Fruit fly (Drosophila melanogaster): ENCODE results near the gene CG12541.

CG12541 gene

DNA sequence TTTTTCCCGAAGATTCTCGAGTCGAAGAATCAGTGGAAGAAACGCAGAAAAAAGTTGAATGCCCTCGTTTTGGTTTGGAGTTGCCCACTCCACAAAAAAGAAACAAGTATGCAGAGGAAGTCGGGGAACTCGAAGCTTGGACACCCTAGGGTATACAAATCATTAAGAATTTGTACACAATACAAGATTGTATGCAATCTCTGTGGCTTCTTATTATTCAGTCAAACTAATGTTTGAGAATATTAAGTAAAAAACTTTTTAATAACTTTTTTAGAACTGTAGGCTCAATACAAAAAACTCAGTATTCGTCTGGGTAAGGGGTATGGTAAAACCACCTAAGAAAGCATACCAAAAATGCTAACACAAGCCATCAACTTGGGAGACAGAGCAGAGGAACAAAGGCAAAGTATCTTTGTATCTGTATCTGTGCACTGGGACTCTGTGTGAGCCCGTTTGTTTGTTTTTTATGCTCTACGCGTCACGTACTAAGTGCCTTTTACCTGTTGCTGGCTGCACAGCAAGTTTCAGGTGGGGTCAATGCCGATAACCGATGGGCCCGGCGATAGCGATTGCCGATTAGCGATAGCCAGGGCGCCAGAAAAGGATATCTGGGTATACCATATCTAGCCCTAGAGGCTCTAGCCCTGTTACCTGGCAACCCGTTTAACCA is 80.5 kb downstream of the CG12541 start (continued):
- TF ChIP-seq chn (GFP tag; optimal IDR thresholded peaks at IDR 0.05): peak; percentile 86
- TF ChIP-seq E2f1 (GFP tag; IDR thresholded peaks at IDR 0.05): peak; percentile 73
- peak; percentile 73 for TF ChIP-seq CHES-1-like (GFP tag; optimal IDR thresholded peaks at IDR 0.05)
- peak; percentile 9 for TF ChIP-seq Fer1 (GFP tag; optimal IDR thresholded peaks at IDR 0.05)
- peak; percentile 50 for TF ChIP-seq kah (GFP tag; optimal IDR thresholded peaks at IDR 0.05)
- TF ChIP-seq cas (GFP tag; IDR thresholded peaks at IDR 0.05): no peak
- peak; percentile 84 for TF ChIP-seq Hsf (GFP tag; optimal IDR thresholded peaks at IDR 0.05)
- TF ChIP-seq Hr3 (GFP tag; optimal IDR thresholded peaks at IDR 0.05): peak; percentile 79
- peak; percentile 76 for TF ChIP-seq CG2120 (GFP tag; optimal IDR thresholded peaks at IDR 0.05)
- peak; percentile 86 for TF ChIP-seq bbx (GFP tag; IDR thresholded peaks at IDR 0.05; ENCODE audit: partially characterized antibody)
- TF ChIP-seq mirr (GFP tag; optimal IDR thresholded peaks at IDR 0.05): no peak
- TF ChIP-seq btn (GFP tag; optimal IDR thresholded peaks at IDR 0.05): peak; percentile 65
- peak; percentile 72 for TF ChIP-seq Asciz (GFP tag; optimal IDR thresholded peaks at IDR 0.05)
- no peak for TF ChIP-seq CkIIα-i1 (GFP tag; IDR thresholded peaks at IDR 0.05)
- 0 out of 3 replicates have a peak, but pooled peaks have one; percentile 33 for TF ChIP-seq z (GFP tag; IDR thresholded peaks at IDR 0.05)
- peak; percentile 53 for TF ChIP-seq CrebB (tag; optimal IDR thresholded peaks at IDR 0.05)
- TF ChIP-seq danr (GFP tag; IDR thresholded peaks at IDR 0.05): peak; percentile 33; the same call in 1 of the 2 replicates
- TF ChIP-seq fru (optimal IDR thresholded peaks at IDR 0.05): no peak
- peak; percentile 38 for TF ChIP-seq her (GFP tag; optimal IDR thresholded peaks at IDR 0.05)
- peak; percentile 1 for TF ChIP-seq pzg (GFP tag; optimal IDR thresholded peaks at IDR 0.05)
- TF ChIP-seq CG2116 (GFP tag; optimal IDR thresholded peaks at IDR 0.05): peak; percentile 22
- TF ChIP-seq Doc2 (GFP tag; IDR thresholded peaks at IDR 0.05): no peak
- peak; percentile 54 for TF ChIP-seq CG8290 (GFP tag; optimal IDR thresholded peaks at IDR 0.05)
- peak in 1 of 2 experiments; percentile 33 for TF ChIP-seq CG8290 (tag; optimal IDR thresholded peaks at IDR 0.05)
- peak; percentile 74 for TF ChIP-seq twi (tag; optimal IDR thresholded peaks at IDR 0.05)
- peak; percentile 89 for TF ChIP-seq kni (GFP tag; optimal IDR thresholded peaks at IDR 0.05)
- peak; percentile 12 for TF ChIP-seq exex (tag; optimal IDR thresholded peaks at IDR 0.05)
- peak; percentile 92 for TF ChIP-seq ara (GFP tag; IDR thresholded peaks at IDR 0.05)
- peak; percentile 36; the same call in 1 of the 2 replicates for TF ChIP-seq CG5953 (GFP tag; IDR thresholded peaks at IDR 0.05)
- TF ChIP-seq Med (GFP tag): peak; percentile 94
- TF ChIP-seq CG1602 (GFP tag; optimal IDR thresholded peaks at IDR 0.05): peak; percentile 79
- TF ChIP-seq Tbp (GFP tag; optimal IDR thresholded peaks at IDR 0.05): no peak
- peak; percentile 61 for TF ChIP-seq ssp (GFP tag; IDR thresholded peaks at IDR 0.05)
- TF ChIP-seq ato (GFP tag; IDR thresholded peaks at IDR 0.05; ENCODE audit: partially characterized antibody): no peak; the same call in 1 of the 2 replicates
- peak; percentile 94 for TF ChIP-seq CG2712 (tag; optimal IDR thresholded peaks at IDR 0.05)
- peak; percentile 48 for TF ChIP-seq repo (GFP tag; optimal IDR thresholded peaks at IDR 0.05)
- peak; percentile 42; the same call in 1 of the 2 replicates for TF ChIP-seq inv (GFP tag; IDR thresholded peaks at IDR 0.05; ENCODE audit: partially characterized antibody)
- no peak for TF ChIP-seq CG4282 (GFP tag; optimal IDR thresholded peaks at IDR 0.05)
- peak; percentile 56 for TF ChIP-seq CG1603 (tag; optimal IDR thresholded peaks at IDR 0.05)
- TF ChIP-seq salm (tag; optimal IDR thresholded peaks at IDR 0.05): peak; percentile 62
- TF ChIP-seq CG31388 (GFP tag; optimal IDR thresholded peaks at IDR 0.05): peak; percentile 4
- TF ChIP-seq CG5245 (GFP tag; optimal IDR thresholded peaks at IDR 0.05): peak; percentile 76
- TF ChIP-seq CG9817 (tag; optimal IDR thresholded peaks at IDR 0.05): peak; percentile 42
- peak; percentile 80 for TF ChIP-seq Awh (GFP tag; IDR thresholded peaks at IDR 0.05)
- TF ChIP-seq Xrp1 (GFP tag; IDR thresholded peaks at IDR 0.05): peak; percentile 89
- TF ChIP-seq CG17361 (GFP tag; IDR thresholded peaks at IDR 0.05): peak; percentile 80
- peak; percentile 74 for TF ChIP-seq CG7786 (GFP tag; optimal IDR thresholded peaks at IDR 0.05)
- TF ChIP-seq ap (GFP tag; IDR thresholded peaks at IDR 0.05): 0 out of 2 replicates have a peak, but pooled peaks have one; percentile 24
- TF ChIP-seq Lpt (GFP tag; optimal IDR thresholded peaks at IDR 0.05): no peak
- peak; percentile 74 for TF ChIP-seq HLH3B (GFP tag; IDR thresholded peaks at IDR 0.05)
- no peak for TF ChIP-seq CG10321 (GFP tag; IDR thresholded peaks at IDR 0.05)

Measured in whole organism, embryonic.